Fruit fly (Drosophila melanogaster) whole organism, pupa: ENCODE data around the gene Sfp33A1.

Experiments
- CG13204 ChIP-seq: fragments of 200-800 bp; sonication (Bioruptor generic); optimal IDR thresholded peaks from 2 replicates; lab custom pipeline; 2018; ENCODE audit warnings: missing biosample characterization, mild to moderate bottlenecking, missing genetic modification characterization, moderate library complexity
- CG14655 ChIP-seq: fragments of 200-800 bp; sonication (Bioruptor generic); optimal IDR thresholded peaks from 3 replicates; lab custom pipeline; 2017; ENCODE audit warnings: mild to moderate bottlenecking, missing biosample characterization, missing genetic modification reagents, missing genetic modification characterization
- CG15710 ChIP-seq: fragments of 200-800 bp; sonication (Bioruptor generic); optimal IDR thresholded peaks from 2 replicates; lab custom pipeline; 2018; ENCODE audit warnings: missing biosample characterization, mild to moderate bottlenecking, missing genetic modification characterization, moderate library complexity
- CG4496 ChIP-seq: fragments of 200-800 bp; sonication (Bioruptor generic); IDR thresholded peaks from 3 replicates; pipeline ENCODE4 v1.3.6; 2022; ENCODE audit warnings: missing biosample characterization, missing genetic modification characterization
- CG8159 ChIP-seq: fragments of 200-800 bp; sonication (Bioruptor generic); optimal IDR thresholded peaks from 3 replicates; lab custom pipeline; 2018; ENCODE audit warnings: missing biosample characterization, mild to moderate bottlenecking, missing genetic modification characterization, moderate library complexity
- CG8301 ChIP-seq: fragments of 200-800 bp; sonication (Bioruptor generic); optimal IDR thresholded peaks from 2 replicates; lab custom pipeline; 2018; ENCODE audit warnings: missing biosample characterization, mild to moderate bottlenecking, missing genetic modification characterization
- CG9948 ChIP-seq: fragments of 200-800 bp; sonication (Bioruptor generic); optimal IDR thresholded peaks from 2 replicates; lab custom pipeline; 2018; ENCODE audit warnings: missing biosample characterization, mild to moderate bottlenecking, missing genetic modification characterization, moderate library complexity
- D1 ChIP-seq: fragments of 200-800 bp; sonication (Bioruptor generic); optimal IDR thresholded peaks from 2 replicates; lab custom pipeline; 2018; ENCODE audit warnings: missing biosample characterization, mild to moderate bottlenecking, missing genetic modification characterization, moderate library complexity
- EcR ChIP-seq: fragments of 200-800 bp; sonication (Bioruptor generic); optimal IDR thresholded peaks from 3 replicates; lab custom pipeline; 2019; ENCODE audit warnings: missing biosample characterization, missing genetic modification characterization, mild to moderate bottlenecking, moderate library complexity, missing genetic modification reagents
- Pif1A ChIP-seq: fragments of 200-800 bp; sonication (Bioruptor generic); optimal IDR thresholded peaks from 3 replicates; lab custom pipeline; 2016; ENCODE audit warnings: missing biosample characterization, missing genetic modification characterization
- Snoo ChIP-seq: fragments of 200-800 bp; sonication (Bioruptor generic); optimal IDR thresholded peaks from 3 replicates; lab custom pipeline; 2017; ENCODE audit warnings: missing biosample characterization, mild to moderate bottlenecking, missing genetic modification characterization, inconsistent platforms
- fd96Ca ChIP-seq: fragments of 200-800 bp; sonication (Bioruptor generic); IDR thresholded peaks from 3 replicates; pipeline ENCODE4 v1.3.6; 2022; ENCODE audit warnings: missing biosample characterization, missing genetic modification characterization
- rn ChIP-seq: fragments of 200-800 bp; sonication (Bioruptor generic); IDR thresholded peaks from 2 replicates; pipeline ENCODE4 v1.3.6; 2022; ENCODE audit warnings: missing biosample characterization, missing genetic modification characterization

dm6 chr2L:11740595-11740994 lies 13.7 kb downstream of the Sfp33A1 start:
- TF ChIP-seq CG9948 (tag; lab: Kevin White, UChicago): no peak
- TF ChIP-seq EcR (GFP tag; lab: Kevin White, UChicago): no peak
- TF ChIP-seq CG15710 (tag; lab: Kevin White, UChicago): no peak
- no peak for TF ChIP-seq CG8301 (tag; lab: Kevin White, UChicago)
- no peak for TF ChIP-seq Snoo (tag; lab: Kevin White, UChicago)
- no peak for TF ChIP-seq CG13204 (GFP tag; lab: Kevin White, UChicago)
- no peak for TF ChIP-seq CG14655 (GFP tag; lab: Kevin White, UChicago)
- no peak for TF ChIP-seq fd96Ca (GFP tag; lab: Robert Waterston, UW)
- TF ChIP-seq rn (GFP tag; lab: Robert Waterston, UW): no peak
- TF ChIP-seq CG8159: no peak
- no peak for TF ChIP-seq D1 (tag; lab: Kevin White, UChicago)
- TF ChIP-seq Pif1A (GFP tag; lab: Kevin White, UChicago): no peak
- no peak for TF ChIP-seq CG4496 (GFP tag; lab: Robert Waterston, UW)
